Fruit fly (Drosophila melanogaster) whole organism, adult: ENCODE data around the gene Tango5.
A peak's percentile ranks its signal among the peaks of the same experiment; 100 is the strongest.

ENCODE experiments used
- CG11617 ChIP-seq: fragments of 200-800 bp; sonication (Bioruptor generic); optimal IDR thresholded peaks from 2 replicates; lab custom pipeline; 2017; ENCODE audit warnings: mild to moderate bottlenecking, missing biosample characterization, missing genetic modification reagents, missing genetic modification characterization
- CG12768 ChIP-seq: fragments of 200-800 bp; sonication (Bioruptor generic); optimal IDR thresholded peaks from 2 replicates; lab custom pipeline; 2017; ENCODE audit warnings: missing biosample characterization, missing genetic modification characterization, mild to moderate bottlenecking, moderate library complexity, missing genetic modification reagents
- CG14711 ChIP-seq: fragments of 200-800 bp; sonication (Bioruptor generic); optimal IDR thresholded peaks from 2 replicates; lab custom pipeline; 2018; ENCODE audit warnings: missing biosample characterization, mild to moderate bottlenecking, missing genetic modification characterization, moderate library complexity
- CG1620 ChIP-seq: fragments of 200-800 bp; sonication (Bioruptor generic); optimal IDR thresholded peaks from 2 replicates; lab custom pipeline; 2016; ENCODE audit warnings: missing biosample characterization, missing genetic modification characterization
- CG33017 ChIP-seq: fragments of 200-800 bp; sonication (Bioruptor generic); optimal IDR thresholded peaks from 2 replicates; lab custom pipeline; 2018; ENCODE audit warnings: missing biosample characterization, mild to moderate bottlenecking, missing genetic modification characterization, moderate library complexity
- CG5204 ChIP-seq: fragments of 200-800 bp; sonication (Bioruptor generic); optimal IDR thresholded peaks from 2 replicates; lab custom pipeline; 2016; ENCODE audit warnings: missing biosample characterization, missing genetic modification characterization
- CG7045 ChIP-seq: fragments of 200-800 bp; sonication (Bioruptor generic); optimal IDR thresholded peaks from 2 replicates; lab custom pipeline; 2017; ENCODE audit warnings: missing biosample characterization, mild to moderate bottlenecking, missing genetic modification characterization
- CG7101 ChIP-seq: fragments of 200-800 bp; sonication (Bioruptor generic); optimal IDR thresholded peaks from 2 replicates; lab custom pipeline; 2018; ENCODE audit warnings: missing biosample characterization, mild to moderate bottlenecking, missing genetic modification characterization, moderate library complexity
- Clk ChIP-seq: fragments of 200-800 bp; sonication (Bioruptor generic); optimal IDR thresholded peaks from 2 replicates; lab custom pipeline; 2017; ENCODE audit warnings: missing biosample characterization, missing genetic modification characterization
- Crg-1 ChIP-seq: fragments of 200-800 bp; sonication (Bioruptor generic); optimal IDR thresholded peaks from 2 replicates; lab custom pipeline; 2016; ENCODE audit warnings: missing biosample characterization, missing genetic modification characterization
- Hr96 ChIP-seq: fragments of 200-800 bp; sonication (Bioruptor generic); optimal IDR thresholded peaks from 2 replicates; lab custom pipeline; 2016; ENCODE audit warnings: missing biosample characterization, missing genetic modification characterization
- Mnt ChIP-seq: fragments of 200-800 bp; sonication (Bioruptor generic); optimal IDR thresholded peaks from 2 replicates; lab custom pipeline; 2016; ENCODE audit warnings: missing biosample characterization, mild to moderate bottlenecking, missing genetic modification characterization
- bab1 ChIP-seq: fragments of 200-800 bp; sonication (Bioruptor generic); optimal IDR thresholded peaks from 3 replicates; lab custom pipeline; 2019; ENCODE audit warnings: missing biosample characterization, mild to moderate bottlenecking, missing genetic modification characterization, moderate library complexity
- cic ChIP-seq: fragments of 200-800 bp; sonication (Bioruptor generic); optimal IDR thresholded peaks from 2 replicates; lab custom pipeline; 2017; ENCODE audit warnings: missing biosample characterization, mild to moderate bottlenecking, missing genetic modification characterization, moderate library complexity
- cnc ChIP-seq, 2 experiments: fragments of >200 bp; optimal IDR thresholded peaks; 2 replicates each; lab custom pipeline; 2017
- kay ChIP-seq: fragments of 200-800 bp; sonication (Bioruptor generic); peaks from one replicate; lab custom pipeline; 2016; ENCODE audit warnings: missing biosample characterization, missing genetic modification characterization, borderline replicate concordance
- ovo ChIP-seq: fragments of 200-800 bp; sonication (Bioruptor generic); optimal IDR thresholded peaks from 2 replicates; lab custom pipeline; 2016; ENCODE audit warnings: missing biosample characterization, missing genetic modification characterization
- pad ChIP-seq: fragments of 200-800 bp; sonication (Bioruptor generic); optimal IDR thresholded peaks from 3 replicates; lab custom pipeline; 2017; ENCODE audit warnings: missing biosample characterization, missing genetic modification characterization, mild to moderate bottlenecking, moderate library complexity, missing genetic modification reagents
- tj ChIP-seq: fragments of 200-800 bp; sonication (Bioruptor generic); optimal IDR thresholded peaks from 3 replicates; lab custom pipeline; 2017; ENCODE audit warnings: missing biosample characterization, mild to moderate bottlenecking, missing genetic modification characterization, moderate library complexity
- toe ChIP-seq: fragments of 200-800 bp; sonication (Bioruptor generic); optimal IDR thresholded peaks from 2 replicates; lab custom pipeline; 2016; ENCODE audit warnings: missing biosample characterization, missing genetic modification characterization

Tango5 gene

DNA sequence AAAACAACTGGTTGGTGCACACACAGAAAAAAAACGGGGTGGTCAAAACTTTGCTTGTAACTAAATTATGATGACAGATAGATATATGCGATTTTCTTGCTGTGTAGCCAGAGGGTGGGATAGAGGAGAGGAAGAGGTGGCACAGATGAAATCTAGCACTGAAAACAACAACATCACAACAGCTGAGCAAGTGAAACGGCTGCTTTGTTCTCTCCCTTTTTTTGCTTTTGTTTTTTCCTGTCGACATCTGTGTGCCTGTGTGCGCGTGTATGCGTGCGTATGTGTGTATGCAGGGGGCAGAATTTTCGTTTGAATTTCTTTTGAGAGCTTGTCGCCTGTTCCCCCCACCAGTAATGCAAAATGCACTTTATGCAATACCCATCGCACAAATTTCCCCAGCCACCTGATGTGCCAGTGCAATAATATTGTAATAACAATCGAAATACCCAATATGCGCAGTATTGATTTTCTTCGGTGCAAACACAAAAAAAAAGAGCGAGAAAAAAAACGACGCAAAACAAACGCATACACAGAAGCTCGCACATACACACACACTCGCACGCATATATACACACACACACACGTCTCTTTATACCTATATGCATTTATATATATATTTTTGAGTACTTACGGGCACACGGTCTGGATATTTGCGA, 3.3 kb upstream of the Tango5 start:
- TF ChIP-seq CG11617 (GFP tag; lab: Kevin White, UChicago) (peak; percentile 58), CG7045 (GFP tag; lab: Kevin White, UChicago) (peak; percentile 42), tj (GFP tag; lab: Kevin White, UChicago) (peak; percentile 39), CG1620 (GFP tag; lab: Kevin White, UChicago) (no peak), CG14711 (peak; percentile 70), CG5204 (peak; percentile 58), Hr96 (GFP tag; lab: Kevin White, UChicago) (peak; percentile 82), ovo (GFP tag; lab: Kevin White, UChicago) (peak; percentile 75), CG33017 (tag; lab: Kevin White, UChicago) (no peak), kay (GFP tag; lab: Kevin White, UChicago) (peak; percentile 91), Clk (no peak), Crg-1 (GFP tag; lab: Kevin White, UChicago) (no peak), toe (GFP tag; lab: Kevin White, UChicago) (peak; percentile 24), cic (GFP tag; lab: Kevin White, UChicago) (peak; percentile 18), CG7101 (tag; lab: Kevin White, UChicago) (peak; percentile 56), Mnt (GFP tag; lab: Kevin White, UChicago) (peak; percentile 36), CG12768 (GFP tag; lab: Kevin White, UChicago) (peak; percentile 48), pad (GFP tag; lab: Kevin White, UChicago) (peak; percentile 63), cnc (optimal IDR thresholded peaks at IDR 0.05; lab: Kevin White, UChicago) (no peak), bab1 (GFP tag; lab: Kevin White, UChicago) (peak; percentile 60)

DNA sequence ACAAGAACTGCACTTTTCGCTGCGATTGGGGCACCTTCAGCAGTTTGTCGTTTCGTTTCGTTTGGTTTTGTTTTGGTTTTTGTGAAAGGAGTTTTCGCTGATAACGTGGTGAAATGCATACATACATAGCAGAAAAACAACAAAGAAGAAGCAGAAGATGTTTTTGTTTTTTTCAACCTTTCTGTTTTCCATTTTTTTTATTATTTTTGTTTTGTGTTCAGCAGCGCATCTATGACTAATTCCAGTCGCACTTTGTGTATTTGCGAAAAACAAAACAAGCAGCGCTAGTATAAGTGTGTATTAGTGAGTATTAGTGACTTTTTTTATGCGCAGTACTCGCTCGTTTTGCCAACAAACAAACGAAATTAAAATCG, 2.8 kb upstream of the Tango5 start:
- peak; percentile 98 for TF ChIP-seq kay (GFP tag; lab: Kevin White, UChicago)
- no peak for TF ChIP-seq CG33017 (tag; lab: Kevin White, UChicago)
- TF ChIP-seq tj (GFP tag; lab: Kevin White, UChicago): peak; percentile 53

DNA sequence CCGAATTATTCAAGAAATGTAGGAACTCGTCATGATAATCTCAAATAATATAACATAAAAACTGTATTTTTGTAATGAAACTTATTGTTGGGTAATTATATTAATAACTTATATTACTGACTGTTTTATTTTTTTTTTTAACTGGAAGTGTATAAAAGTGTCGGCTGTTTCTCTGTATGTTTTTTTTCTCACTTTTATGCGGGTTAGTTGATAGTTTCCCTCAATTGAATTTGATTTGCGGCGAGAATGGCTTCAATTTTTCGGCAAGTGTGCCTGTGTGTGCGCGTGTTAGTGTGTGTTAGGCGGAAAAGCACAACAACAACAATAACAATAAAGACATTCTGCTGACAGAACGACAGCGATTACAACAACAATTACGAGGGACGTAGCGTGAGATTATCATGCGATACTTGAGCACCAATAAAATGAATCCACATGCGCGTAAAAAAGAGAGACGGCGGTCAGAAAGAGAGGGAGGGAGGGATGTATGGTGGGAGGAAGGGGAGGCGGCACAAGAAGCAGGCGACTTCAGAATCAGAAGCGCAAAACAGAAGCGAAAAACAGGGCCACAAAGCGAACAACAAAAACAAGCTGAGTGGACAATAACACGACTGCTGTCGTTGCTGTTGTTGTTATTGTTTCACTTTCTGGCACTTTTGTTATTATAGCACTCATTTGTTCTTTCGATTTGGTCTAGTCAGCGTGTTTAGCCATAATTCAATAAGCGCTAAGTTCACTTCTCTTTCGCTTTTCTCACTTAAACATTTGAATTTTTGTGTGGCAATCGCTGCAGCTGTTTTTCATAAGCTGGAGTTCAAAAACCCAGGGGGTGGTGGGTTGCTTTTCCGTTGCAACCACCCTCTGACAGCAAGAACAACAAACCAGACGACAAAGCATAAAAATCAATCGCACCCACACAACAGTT, 992 bp downstream of the Tango5 start:
- TF ChIP-seq CG33017 (tag; lab: Kevin White, UChicago) (no peak), tj (GFP tag; lab: Kevin White, UChicago) (peak; percentile 100), CG1620 (GFP tag; lab: Kevin White, UChicago) (no peak), cic (GFP tag; lab: Kevin White, UChicago) (peak; percentile 91), toe (GFP tag; lab: Kevin White, UChicago) (no peak), Mnt (GFP tag; lab: Kevin White, UChicago) (peak; percentile 90), kay (GFP tag; lab: Kevin White, UChicago) (no peak), Hr96 (GFP tag; lab: Kevin White, UChicago) (peak; percentile 23), pad (GFP tag; lab: Kevin White, UChicago) (peak; percentile 49), CG5204 (no peak), CG12768 (GFP tag; lab: Kevin White, UChicago) (no peak), CG7045 (GFP tag; lab: Kevin White, UChicago) (peak; percentile 4), cnc (optimal IDR thresholded peaks at IDR 0.05; lab: Kevin White, UChicago) (no peak), Clk (no peak), ovo (GFP tag; lab: Kevin White, UChicago) (no peak), CG11617 (GFP tag; lab: Kevin White, UChicago) (no peak), CG7101 (tag; lab: Kevin White, UChicago) (no peak), bab1 (GFP tag; lab: Kevin White, UChicago) (peak; percentile 86), CG14711 (peak; percentile 48), Crg-1 (GFP tag; lab: Kevin White, UChicago) (peak; percentile 30)

DNA sequence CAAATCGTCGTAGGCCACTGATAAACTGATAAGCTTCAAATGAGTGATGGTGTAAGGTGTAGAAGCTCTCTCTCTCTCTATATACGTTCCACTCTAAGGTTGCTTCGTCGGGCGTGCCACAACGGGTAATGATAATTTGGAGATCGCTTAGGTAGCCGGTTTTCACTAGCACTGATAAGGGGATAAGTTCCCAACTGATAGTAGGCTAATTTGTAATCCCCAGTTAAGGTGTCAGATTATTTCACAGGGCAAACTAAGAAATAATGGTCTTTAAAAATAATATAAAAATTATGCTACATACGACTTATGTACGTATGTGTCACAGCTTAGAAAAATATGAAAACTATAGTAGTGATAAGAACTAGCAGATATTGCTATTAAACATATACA, 1.6 kb downstream of the Tango5 start:
- TF ChIP-seq ovo (GFP tag; lab: Kevin White, UChicago) (no peak), CG7101 (tag; lab: Kevin White, UChicago) (no peak), cic (GFP tag; lab: Kevin White, UChicago) (no peak), cnc (optimal IDR thresholded peaks at IDR 0.05; lab: Kevin White, UChicago) (no peak), Hr96 (GFP tag; lab: Kevin White, UChicago) (no peak), pad (GFP tag; lab: Kevin White, UChicago) (no peak), CG14711 (no peak), tj (GFP tag; lab: Kevin White, UChicago) (no peak)

DNA sequence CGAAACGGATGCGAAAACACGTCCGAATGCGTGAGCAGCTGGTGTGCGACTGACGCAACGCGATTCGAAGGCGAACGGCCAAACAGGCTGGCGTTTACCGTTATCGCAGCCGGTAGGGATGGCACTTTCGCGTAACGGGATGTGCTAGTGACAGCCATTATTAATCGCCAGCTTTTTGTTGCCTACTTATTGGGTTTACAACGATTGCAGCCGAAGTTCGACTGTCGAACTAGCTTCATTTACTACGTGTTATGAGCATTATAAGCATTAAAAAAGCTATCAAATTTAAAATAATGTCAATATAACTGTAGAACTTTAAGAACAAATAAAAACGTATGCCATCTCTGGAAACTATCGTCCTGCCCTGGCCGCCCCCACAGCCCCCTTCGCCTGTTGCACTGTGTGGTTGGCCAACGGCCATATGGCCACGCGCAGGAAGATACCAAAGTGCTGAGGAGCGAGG, 6.6 kb downstream of the Tango5 start, which contains the start of gene Rph:
Rph (minus strand) TSS at position 51 of the 463 bp plus-strand sequence.
- TF ChIP-seq CG12768 (GFP tag; lab: Kevin White, UChicago) (peak; percentile 28), bab1 (GFP tag; lab: Kevin White, UChicago) (no peak), cnc (optimal IDR thresholded peaks at IDR 0.05; lab: Kevin White, UChicago) (no peak), CG11617 (GFP tag; lab: Kevin White, UChicago) (peak; percentile 10), CG1620 (GFP tag; lab: Kevin White, UChicago) (no peak), CG7101 (tag; lab: Kevin White, UChicago) (peak; percentile 26), CG7045 (GFP tag; lab: Kevin White, UChicago) (peak; percentile 32), tj (GFP tag; lab: Kevin White, UChicago) (no peak), CG5204 (peak; percentile 25), cic (GFP tag; lab: Kevin White, UChicago) (peak; percentile 9), pad (GFP tag; lab: Kevin White, UChicago) (no peak), CG14711 (peak; percentile 10), CG33017 (tag; lab: Kevin White, UChicago) (no peak), Clk (peak; percentile 3), Hr96 (GFP tag; lab: Kevin White, UChicago) (peak; percentile 59), kay (GFP tag; lab: Kevin White, UChicago) (no peak), ovo (GFP tag; lab: Kevin White, UChicago) (peak; percentile 36), Mnt (GFP tag; lab: Kevin White, UChicago) (peak; percentile 32)
